Fruit fly (Drosophila melanogaster) whole organism, embryonic: ENCODE data around the gene CG15638.

Experiments used
- Adf1 ChIP-seq: fragments of 200-800 bp; sonication (Bioruptor generic); IDR thresholded peaks from 2 replicates; pipeline ENCODE4 v1.3.6; 2022; ENCODE audit warnings: missing biosample characterization, missing genetic modification characterization
- Aef1 ChIP-seq: fragments of 200-800 bp; sonication (Bioruptor generic); IDR thresholded peaks from 3 replicates; pipeline ENCODE4 v1.3.6; 2022; ENCODE audit warnings: missing biosample characterization, missing genetic modification characterization
- CG1024 ChIP-seq: fragments of 200-800 bp; sonication (Bioruptor generic); IDR thresholded peaks from 2 replicates; pipeline ENCODE4 v1.3.6; 2022; ENCODE audit warnings: missing biosample characterization, missing genetic modification characterization
- CG10565 ChIP-seq: fragments of 200-800 bp; sonication (Bioruptor generic); optimal IDR thresholded peaks from 3 replicates; lab custom pipeline; 2016; ENCODE audit warnings: missing biosample characterization, mild to moderate bottlenecking, missing genetic modification characterization
- CG11723 ChIP-seq: fragments of 200-800 bp; sonication (Bioruptor generic); optimal IDR thresholded peaks from 2 replicates; lab custom pipeline; 2017; ENCODE audit warnings: missing biosample characterization, mild to moderate bottlenecking, missing genetic modification characterization
- CG12071 ChIP-seq: fragments of 200-800 bp; sonication (Bioruptor generic); optimal IDR thresholded peaks from 3 replicates; lab custom pipeline; 2018; ENCODE audit warnings: missing biosample characterization, mild to moderate bottlenecking, missing genetic modification characterization
- CG14441 ChIP-seq: fragments of 200-800 bp; sonication (Bioruptor generic); IDR thresholded peaks from 2 replicates; pipeline ENCODE4 v1.3.6; 2022; ENCODE audit warnings: missing biosample characterization, missing genetic modification characterization
- CG2129 ChIP-seq: fragments of 200-800 bp; sonication (Bioruptor generic); IDR thresholded peaks from 2 replicates; pipeline ENCODE4 v1.3.6; 2022; ENCODE audit warnings: missing biosample characterization, missing genetic modification characterization; ENCODE audit not compliant: partially characterized antibody
- CG30403 ChIP-seq: fragments of 200-800 bp; sonication (Bioruptor generic); optimal IDR thresholded peaks from 3 replicates; lab custom pipeline; 2016; ENCODE audit warnings: missing biosample characterization, missing genetic modification characterization
- CG3281 ChIP-seq: fragments of 200-800 bp; sonication (Bioruptor generic); optimal IDR thresholded peaks from 3 replicates; lab custom pipeline; 2017; ENCODE audit warnings: missing biosample characterization, mild to moderate bottlenecking, missing genetic modification characterization
- CG34224 ChIP-seq: fragments of 200-800 bp; sonication (Bioruptor generic); IDR thresholded peaks from 3 replicates; pipeline ENCODE4 v1.3.6; 2022; ENCODE audit warnings: missing biosample characterization, missing genetic modification characterization; ENCODE audit not compliant: partially characterized antibody
- CG3847 ChIP-seq: fragments of 200-800 bp; sonication (Bioruptor generic); IDR thresholded peaks from 2 replicates; pipeline ENCODE4 v1.3.6; 2022; ENCODE audit warnings: missing biosample characterization, missing genetic modification characterization
- CG4360 ChIP-seq: fragments of 200-800 bp; sonication (Bioruptor generic); IDR thresholded peaks from 2 replicates; pipeline ENCODE4 v1.3.6; 2022; ENCODE audit warnings: missing biosample characterization, missing genetic modification characterization
- CG6175 ChIP-seq: fragments of 200-800 bp; sonication (Bioruptor generic); IDR thresholded peaks from 3 replicates; pipeline ENCODE4 v1.3.6; 2022; ENCODE audit warnings: missing biosample characterization, missing genetic modification characterization
- CG6272 ChIP-seq: fragments of 200-800 bp; sonication (Bioruptor generic); IDR thresholded peaks from 2 replicates; pipeline ENCODE4 v1.3.6; 2022; ENCODE audit warnings: missing biosample characterization, missing genetic modification characterization
- CG8290 ChIP-seq, 3 experiments: fragments of 200-800 bp; sonication (Bioruptor generic); optimal IDR thresholded peaks; 2 replicates each; lab custom pipeline; 2016 to 2019; ENCODE audit warnings: missing biosample characterization in 3 of 3, missing genetic modification characterization in 3 of 3, mild to moderate bottlenecking in 2 of 3, moderate library complexity in 1 of 3
- CG8388 ChIP-seq: fragments of 200-800 bp; sonication (Bioruptor generic); optimal IDR thresholded peaks from 2 replicates; lab custom pipeline; 2019; ENCODE audit warnings: missing biosample characterization, mild to moderate bottlenecking, missing genetic modification characterization, moderate library complexity
- CTCF ChIP-seq: fragments of 200-800 bp; sonication (Bioruptor generic); optimal IDR thresholded peaks from 2 replicates; lab custom pipeline; 2017; ENCODE audit warnings: missing biosample characterization, mild to moderate bottlenecking, missing genetic modification characterization, moderate library complexity
- Elba2 ChIP-seq: fragments of 200-800 bp; sonication (Bioruptor generic); optimal IDR thresholded peaks from 3 replicates; lab custom pipeline; 2016; ENCODE audit warnings: missing biosample characterization, missing genetic modification characterization
- Hey ChIP-seq: fragments of 200-800 bp; sonication (Bioruptor generic); optimal IDR thresholded peaks from 3 replicates; lab custom pipeline; 2018; ENCODE audit warnings: missing biosample characterization, mild to moderate bottlenecking, missing genetic modification characterization
- Hr39 ChIP-seq: fragments of >200 bp; optimal IDR thresholded peaks from 2 replicates; lab custom pipeline; 2017
- Nf-YA ChIP-seq: fragments of 200-800 bp; sonication (Bioruptor generic); IDR thresholded peaks from 2 replicates; pipeline ENCODE4 v1.3.6; 2022; ENCODE audit warnings: missing biosample characterization, missing genetic modification characterization
- Nf-YB ChIP-seq: fragments of 200-800 bp; sonication (Bioruptor generic); optimal IDR thresholded peaks from 3 replicates; lab custom pipeline; 2019; ENCODE audit warnings: missing biosample characterization, mild to moderate bottlenecking, missing genetic modification characterization, moderate library complexity
- PHDP ChIP-seq: fragments of 200-800 bp; sonication (Bioruptor generic); optimal IDR thresholded peaks from 3 replicates; lab custom pipeline; 2018; ENCODE audit warnings: missing biosample characterization, mild to moderate bottlenecking, missing genetic modification characterization, moderate library complexity
- Ravus ChIP-seq: fragments of 200-800 bp; sonication (Bioruptor generic); IDR thresholded peaks from 2 replicates; pipeline ENCODE4 v1.3.6; 2022; ENCODE audit warnings: missing biosample characterization, missing genetic modification characterization
- Sry-β ChIP-seq: fragments of 200-800 bp; sonication (Bioruptor generic); optimal IDR thresholded peaks from 2 replicates; lab custom pipeline; 2018; ENCODE audit warnings: missing biosample characterization, mild to moderate bottlenecking, missing genetic modification characterization, moderate library complexity
- Ssrp ChIP-seq: fragments of 200-800 bp; sonication (Bioruptor generic); optimal IDR thresholded peaks from 2 replicates; lab custom pipeline; 2018; ENCODE audit warnings: missing biosample characterization, mild to moderate bottlenecking, missing genetic modification characterization, moderate library complexity
- Stat92E ChIP-seq, 3 experiments: fragments of >200 bp in 2 of 3; fragments of 200-800 bp in 1 of 3; sonication (Bioruptor generic) in 1 of 3; optimal IDR thresholded peaks; 2 replicates each; lab custom pipeline; 2017 to 2019; ENCODE audit warnings: missing biosample characterization in 3 of 3, missing genetic modification characterization in 3 of 3, mild to moderate bottlenecking in 1 of 3, moderate library complexity in 1 of 3
- TFAM ChIP-seq: fragments of 200-800 bp; sonication (Bioruptor generic); optimal IDR thresholded peaks from 2 replicates; lab custom pipeline; 2017; ENCODE audit warnings: missing biosample characterization, missing genetic modification characterization, inconsistent platforms
- Tbp ChIP-seq: fragments of >200 bp; optimal IDR thresholded peaks from 2 replicates; lab custom pipeline; 2018; ENCODE audit warnings: missing biosample characterization, missing genetic modification characterization
- Xrp1 ChIP-seq: fragments of 200-800 bp; sonication (Bioruptor generic); IDR thresholded peaks from 2 replicates; pipeline ENCODE4 v1.3.6; 2022; ENCODE audit warnings: missing biosample characterization, missing genetic modification characterization
- corto ChIP-seq: fragments of 200-800 bp; sonication (Bioruptor generic); optimal IDR thresholded peaks from 2 replicates; lab custom pipeline; 2016; ENCODE audit warnings: missing biosample characterization, mild to moderate bottlenecking, missing genetic modification characterization, moderate library complexity
- crc ChIP-seq: fragments of 200-800 bp; sonication (Bioruptor generic); optimal IDR thresholded peaks from 2 replicates; lab custom pipeline; 2016; ENCODE audit warnings: missing biosample characterization, missing genetic modification characterization
- dm ChIP-seq: fragments of 200-800 bp; sonication (Bioruptor generic); optimal IDR thresholded peaks from 3 replicates; lab custom pipeline; 2016; ENCODE audit warnings: missing biosample characterization, missing genetic modification characterization
- gcm ChIP-seq: fragments of 200-800 bp; sonication (Bioruptor generic); optimal IDR thresholded peaks from 2 replicates; lab custom pipeline; 2019; ENCODE audit warnings: missing biosample characterization, mild to moderate bottlenecking, missing genetic modification characterization, moderate library complexity
- hb ChIP-seq: fragments of 200-800 bp; sonication (Bioruptor generic); IDR thresholded peaks from 3 replicates; pipeline ENCODE4 v1.3.6; 2022; ENCODE audit warnings: missing biosample characterization, missing genetic modification characterization; ENCODE audit not compliant: partially characterized antibody
- hth ChIP-seq: fragments of >200 bp; optimal IDR thresholded peaks from 2 replicates; lab custom pipeline; 2017; ENCODE audit warnings: inconsistent platforms
- ind ChIP-seq: fragments of 200-800 bp; sonication (Bioruptor generic); optimal IDR thresholded peaks from 3 replicates; lab custom pipeline; 2016; ENCODE audit warnings: missing biosample characterization, missing genetic modification characterization
- kah ChIP-seq: fragments of 200-800 bp; sonication (Bioruptor generic); optimal IDR thresholded peaks from 2 replicates; lab custom pipeline; 2018; ENCODE audit warnings: missing biosample characterization, mild to moderate bottlenecking, missing genetic modification characterization
- ken ChIP-seq: fragments of 200-800 bp; sonication (Bioruptor generic); IDR thresholded peaks from 3 replicates; pipeline ENCODE4 v1.3.6; 2022; ENCODE audit warnings: missing biosample characterization, missing genetic modification characterization
- nerfin-1 ChIP-seq: fragments of 200-800 bp; sonication (Bioruptor generic); optimal IDR thresholded peaks from 3 replicates; lab custom pipeline; 2019; ENCODE audit warnings: missing biosample characterization, mild to moderate bottlenecking, missing genetic modification characterization, moderate library complexity
- onecut ChIP-seq: fragments of 200-800 bp; sonication (Bioruptor generic); IDR thresholded peaks from 2 replicates; pipeline ENCODE4 v1.3.6; 2022; ENCODE audit warnings: missing biosample characterization, missing genetic modification characterization
- pb ChIP-seq: fragments of 200-800 bp; sonication (Bioruptor generic); optimal IDR thresholded peaks from 3 replicates; lab custom pipeline; 2016; ENCODE audit warnings: missing biosample characterization, missing genetic modification characterization
- pum ChIP-seq: fragments of 200-800 bp; sonication (Bioruptor generic); optimal IDR thresholded peaks from 2 replicates; lab custom pipeline; 2016; ENCODE audit warnings: missing biosample characterization, missing genetic modification characterization
- ranshi ChIP-seq: fragments of 200-800 bp; sonication (Bioruptor generic); IDR thresholded peaks from 2 replicates; pipeline ENCODE4 v1.3.6; 2022; ENCODE audit warnings: missing biosample characterization, missing genetic modification characterization
- sqz ChIP-seq: fragments of 200-800 bp; sonication (Bioruptor generic); optimal IDR thresholded peaks from 3 replicates; lab custom pipeline; 2018; ENCODE audit warnings: missing biosample characterization, mild to moderate bottlenecking, missing genetic modification characterization
- ttk ChIP-seq: fragments of 200-800 bp; sonication (Bioruptor generic); IDR thresholded peaks from 2 replicates; pipeline ENCODE4 v2.1.2; 2022; ENCODE audit warnings: missing biosample characterization, missing genetic modification characterization
- vfl ChIP-seq: fragments of 200-800 bp; sonication (Bioruptor generic); optimal IDR thresholded peaks from 2 replicates; lab custom pipeline; 2016; ENCODE audit warnings: missing biosample characterization, missing genetic modification characterization
- vvl ChIP-seq: fragments of 200-800 bp; sonication (Bioruptor generic); IDR thresholded peaks from 2 replicates; pipeline ENCODE4 v1.3.6; 2022; ENCODE audit warnings: missing biosample characterization, missing genetic modification characterization
- wdn ChIP-seq: fragments of 200-800 bp; sonication (Bioruptor generic); IDR thresholded peaks from 2 replicates; pipeline ENCODE4 v1.3.6; 2022; ENCODE audit warnings: missing biosample characterization, missing genetic modification characterization

Gene CG15638

DNA sequence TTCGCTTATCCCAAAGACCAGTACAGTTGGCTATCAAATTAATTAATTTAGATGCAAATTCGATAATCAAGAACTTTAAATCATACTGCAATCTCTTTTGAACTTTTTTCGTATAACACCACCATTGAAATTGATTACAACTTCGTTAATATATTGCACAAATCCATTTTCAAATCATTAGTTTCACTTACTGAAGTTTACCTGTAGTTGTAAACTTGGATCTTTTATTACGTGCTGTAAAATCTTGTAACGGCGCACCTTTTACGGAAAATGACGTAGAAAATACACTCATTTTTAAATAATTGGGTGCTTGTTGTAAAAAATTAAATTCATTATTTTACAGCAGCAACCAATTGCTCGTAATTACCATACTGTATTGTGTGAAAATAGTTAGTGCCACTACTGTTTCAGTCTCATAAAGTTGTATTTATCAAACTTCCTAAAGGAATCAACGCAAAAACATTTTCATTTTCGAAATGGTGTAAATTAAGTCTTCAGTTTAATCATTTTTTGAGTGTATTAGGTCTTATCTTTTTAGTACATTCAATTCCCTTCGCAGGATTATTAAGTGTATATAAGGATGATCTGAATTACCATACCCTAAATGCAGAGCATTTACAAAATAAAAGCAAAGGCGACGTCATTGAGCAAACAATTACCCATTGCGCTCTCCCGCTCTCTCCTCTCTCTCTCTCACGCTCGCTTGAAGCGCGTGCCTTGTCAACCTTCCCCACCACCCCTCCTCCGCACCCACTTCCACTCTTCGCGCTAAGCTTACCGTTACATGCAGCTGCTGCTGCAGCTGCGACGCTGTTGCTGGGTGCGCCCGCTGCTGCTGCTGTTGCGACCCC, 23.2 kb downstream of the CG15638 start (continued):
- TF ChIP-seq CG6272 (peak; percentile 22; the same call in 1 of the 2 replicates), ind (GFP tag; lab: Kevin White, UChicago) (peak; percentile 36), CG3281 (GFP tag; lab: Kevin White, UChicago) (peak; percentile 47), onecut (GFP tag; lab: Robert Waterston, UW) (no peak), ranshi (peak; percentile 38; the same call in 1 of the 2 replicates), CG10565 (no peak), wdn (no peak; the same call in 1 of the 2 replicates), CG6175 (peak; percentile 56; the same call in 2 of the 3 replicates), CG34224 (no peak), Aef1 (GFP tag; lab: Robert Waterston, UW) (peak; percentile 34; the same call in 1 of the 3 replicates), TFAM (no peak), hb (no peak), Hey (no peak), vfl (GFP tag; lab: Kevin White, UChicago) (no peak), CG30403 (GFP tag; lab: Kevin White, UChicago) (peak; percentile 31), CG1024 (no peak), CTCF (GFP tag; lab: Kevin White, UChicago) (no peak), CG11723 (GFP tag; lab: Kevin White, UChicago) (no peak), sqz (GFP tag; lab: Kevin White, UChicago) (no peak), nerfin-1 (no peak), Nf-YA (no peak), ttk (no peak), gcm (GFP tag; lab: Kevin White, UChicago) (no peak), CG3847 (GFP tag; lab: Robert Waterston, UW) (peak; percentile 31; the same call in 1 of the 2 replicates), dm (no peak), kah (GFP tag; lab: Kevin White, UChicago) (no peak), CG12071 (no peak), Nf-YB (GFP tag; lab: Kevin White, UChicago) (no peak), vvl (GFP tag; lab: Robert Waterston, UW) (peak; percentile 30), pum (no peak), PHDP (tag; lab: Kevin White, UChicago) (peak; percentile 44), corto (GFP tag; lab: Kevin White, UChicago) (no peak), crc (GFP tag; lab: Kevin White, UChicago) (no peak), CG14441 (peak; percentile 72), hth (lab: Kevin White, UChicago) (no peak), Sry-β (GFP tag; lab: Kevin White, UChicago) (no peak), ken (GFP tag; lab: Robert Waterston, UW) (no peak), Ravus (GFP tag; lab: Robert Waterston, UW) (no peak), Ssrp (tag; lab: Kevin White, UChicago) (peak; percentile 3), Stat92E (GFP tag; optimal IDR thresholded peaks at IDR 0.05; lab: Kevin White, UChicago) (no peak), CG8388 (GFP tag; lab: Kevin White, UChicago) (no peak), Elba2 (GFP tag; lab: Kevin White, UChicago) (no peak), CG8290 (GFP tag; optimal IDR thresholded peaks at IDR 0.05; lab: Kevin White, UChicago) (no peak), CG8290 (tag; optimal IDR thresholded peaks at IDR 0.05; lab: Kevin White, UChicago) (peak in 1 of 2 experiments; percentile 72), Xrp1 (GFP tag; lab: Robert Waterston, UW) (no peak; the same call in 1 of the 2 replicates), pb (GFP tag; lab: Kevin White, UChicago) (no peak), CG4360 (GFP tag; lab: Robert Waterston, UW) (no peak), Hr39 (lab: Kevin White, UChicago) (no peak), Adf1 (GFP tag; lab: Robert Waterston, UW) (no peak), Tbp (GFP tag; lab: Kevin White, UChicago) (no peak), CG2129 (GFP tag; lab: Robert Waterston, UW) (no peak)
